Worm (Caenorhabditis elegans) whole organism, L1 larva: ENCODE data around the gene pha-4.

ENCODE experiments used
- C04F5.9 ChIP-seq: sonication (generic microtip); optimal IDR thresholded peaks from 2 replicates; lab custom pipeline; 2016; ENCODE audit warnings: missing genetic modification characterization, missing compliant biosample characterization
- F16B12.6 ChIP-seq: fragments of 150-350 bp; optimal IDR thresholded peaks from 2 replicates; lab custom pipeline; 2014; ENCODE audit warnings: missing biosample characterization, missing genetic modification characterization
- ceh-82 ChIP-seq, 3 experiments: fragments of 150-350 bp in 1 of 3; sonication (generic microtip) in 2 of 3; optimal IDR thresholded peaks; 2 replicates each; lab custom pipeline; 2014 to 2017; ENCODE audit warnings: missing biosample characterization in 3 of 3, missing genetic modification characterization in 3 of 3
- ceh-90 ChIP-seq: sonication (generic microtip); optimal IDR thresholded peaks from 2 replicates; lab custom pipeline; 2016; ENCODE audit warnings: missing genetic modification characterization, missing compliant biosample characterization
- ces-1 ChIP-seq: fragments of 150-350 bp; optimal IDR thresholded peaks from 2 replicates; lab custom pipeline; 2014; ENCODE audit warnings: missing biosample characterization, missing genetic modification reagents, missing genetic modification characterization
- dpl-1 ChIP-seq, 3 experiments: fragments of 150-350 bp in 2 of 3; sonication (generic microtip) in 1 of 3; optimal IDR thresholded peaks; 2 replicates each; lab custom pipeline; 2014 to 2017; ENCODE audit warnings: missing biosample characterization in 3 of 3, missing genetic modification characterization in 3 of 3, missing genetic modification reagents in 3 of 3
- dsc-1 ChIP-seq: sonication (generic microtip); optimal IDR thresholded peaks from 2 replicates; lab custom pipeline; 2016; ENCODE audit warnings: mild to moderate bottlenecking, missing genetic modification characterization, missing compliant biosample characterization
- efl-1 ChIP-seq, 4 experiments: fragments of 150-350 bp; optimal IDR thresholded peaks in 3 of 4; peaks in 1 of 4; 1 replicate in 1 of 4; 2 replicates in 3 of 4; lab custom pipeline; 2014; ENCODE audit warnings: missing biosample characterization in 2 of 4, missing genetic modification characterization in 2 of 4, missing genetic modification reagents in 2 of 4
- efl-3 ChIP-seq: fragments of 200-800 bp; sonication (Bioruptor generic); optimal IDR thresholded peaks from 2 replicates; lab custom pipeline; 2018; ENCODE audit warnings: mild to moderate bottlenecking, missing genetic modification characterization, missing compliant biosample characterization
- elt-2 ChIP-seq: sonication (generic microtip); optimal IDR thresholded peaks from 2 replicates; lab custom pipeline; 2016; ENCODE audit warnings: missing genetic modification characterization, mild to moderate bottlenecking, inconsistent platforms, missing compliant biosample characterization, missing genetic modification reagents
- fkh-10 ChIP-seq: sonication (generic microtip); optimal IDR thresholded peaks from 2 replicates; lab custom pipeline; 2017; ENCODE audit warnings: missing biosample characterization, missing genetic modification reagents, missing genetic modification characterization
- jun-1 ChIP-seq: fragments of 150-350 bp; optimal IDR thresholded peaks from 2 replicates; lab custom pipeline; 2014; ENCODE audit warnings: missing biosample characterization, missing genetic modification reagents, missing genetic modification characterization
- lin-13 ChIP-seq: fragments of 150-350 bp; optimal IDR thresholded peaks from 2 replicates; lab custom pipeline; 2014; ENCODE audit warnings: missing biosample characterization, missing genetic modification reagents, missing genetic modification characterization
- lin-35 ChIP-seq, 2 experiments: fragments of 150-350 bp; optimal IDR thresholded peaks; 2 replicates each; lab custom pipeline; 2014; ENCODE audit warnings: missing biosample characterization in 2 of 2, missing genetic modification characterization in 2 of 2, missing genetic modification reagents in 2 of 2
- lin-39 ChIP-seq: fragments of 150-350 bp; optimal IDR thresholded peaks from 2 replicates; lab custom pipeline; 2014; ENCODE audit warnings: missing biosample characterization, missing genetic modification reagents, missing genetic modification characterization
- lir-3 ChIP-seq: sonication (generic microtip); optimal IDR thresholded peaks from 2 replicates; lab custom pipeline; 2016; ENCODE audit warnings: mild to moderate bottlenecking, missing genetic modification characterization, moderate library complexity, missing compliant biosample characterization; ENCODE audit not compliant: poor library complexity
- lsy-2 ChIP-seq, 2 experiments: fragments of 150-350 bp; optimal IDR thresholded peaks; 2 replicates each; lab custom pipeline; 2014; ENCODE audit warnings: missing biosample characterization in 2 of 2, missing genetic modification characterization in 2 of 2
- mab-9 ChIP-seq: fragments of 200-800 bp; sonication (Bioruptor generic); IDR thresholded peaks from 2 replicates; pipeline ENCODE4 v1.3.6; 2022; ENCODE audit warnings: missing genetic modification reagents, missing genetic modification characterization, missing compliant biosample characterization
- mdl-1 ChIP-seq, 2 experiments: fragments of 150-350 bp; optimal IDR thresholded peaks; 2 replicates each; lab custom pipeline; 2014 to 2017; ENCODE audit warnings: missing biosample characterization in 2 of 2, missing genetic modification characterization in 2 of 2, inconsistent platforms in 1 of 2
- mep-1 ChIP-seq: fragments of 150-350 bp; optimal IDR thresholded peaks from 2 replicates; lab custom pipeline; 2014; ENCODE audit warnings: missing biosample characterization, missing genetic modification characterization
- nhr-12 ChIP-seq: sonication (generic microtip); optimal IDR thresholded peaks from 2 replicates; lab custom pipeline; 2017; ENCODE audit warnings: missing biosample characterization, missing genetic modification characterization
- nhr-19 ChIP-seq: fragments of 200-800 bp; sonication (Bioruptor generic); conservative IDR thresholded peaks from 2 replicates; pipeline ENCODE4 v1.3.6; 2022; ENCODE audit warnings: missing genetic modification characterization, missing compliant biosample characterization
- nhr-20 ChIP-seq: sonication (generic microtip); optimal IDR thresholded peaks from 2 replicates; lab custom pipeline; 2016; ENCODE audit warnings: mild to moderate bottlenecking, missing genetic modification characterization, missing compliant biosample characterization
- nhr-47 ChIP-seq: sonication (generic microtip); optimal IDR thresholded peaks from 2 replicates; lab custom pipeline; 2016; ENCODE audit warnings: mild to moderate bottlenecking, missing genetic modification characterization, moderate library complexity, missing compliant biosample characterization
- nhr-71 ChIP-seq: sonication (generic microtip); optimal IDR thresholded peaks from 2 replicates; lab custom pipeline; 2016; ENCODE audit warnings: mild to moderate bottlenecking, missing genetic modification characterization, moderate library complexity, missing compliant biosample characterization
- nhr-77 ChIP-seq: fragments of 150-350 bp; optimal IDR thresholded peaks from 2 replicates; lab custom pipeline; 2014; ENCODE audit warnings: missing biosample characterization, missing genetic modification characterization
- nhr-84 ChIP-seq: sonication (generic microtip); optimal IDR thresholded peaks from 2 replicates; lab custom pipeline; 2017; ENCODE audit warnings: missing biosample characterization, missing genetic modification characterization
- nhr-85 ChIP-seq: sonication (generic microtip); peaks from one replicate; lab custom pipeline; 2016; ENCODE audit warnings: missing genetic modification characterization, inconsistent platforms, missing compliant biosample characterization
- nhr-90 ChIP-seq: sonication (generic microtip); optimal IDR thresholded peaks from 2 replicates; lab custom pipeline; 2016; ENCODE audit warnings: mild to moderate bottlenecking, missing genetic modification characterization, missing compliant biosample characterization; ENCODE audit not compliant: poor library complexity
- pax-3 ChIP-seq: fragments of 200-800 bp; sonication (Bioruptor generic); optimal IDR thresholded peaks from 2 replicates; lab custom pipeline; 2018; ENCODE audit warnings: mild to moderate bottlenecking, missing genetic modification characterization, moderate library complexity, missing compliant biosample characterization
- rnt-1 ChIP-seq: sonication (generic microtip); optimal IDR thresholded peaks from 2 replicates; lab custom pipeline; 2016; ENCODE audit warnings: mild to moderate bottlenecking, missing genetic modification characterization, moderate library complexity, missing compliant biosample characterization
- skn-1 ChIP-seq: fragments of 150-350 bp; optimal IDR thresholded peaks from 2 replicates; lab custom pipeline; 2014; ENCODE audit warnings: missing biosample characterization, missing genetic modification characterization
- snpc-4 ChIP-seq: fragments of 150-350 bp; optimal IDR thresholded peaks from 2 replicates; lab custom pipeline; 2014; ENCODE audit warnings: missing biosample characterization, missing genetic modification characterization
- snu-23 ChIP-seq: sonication (generic microtip); optimal IDR thresholded peaks from 2 replicates; lab custom pipeline; 2016; ENCODE audit warnings: missing genetic modification characterization, missing compliant biosample characterization
- sox-4 ChIP-seq: sonication (generic microtip); optimal IDR thresholded peaks from 2 replicates; lab custom pipeline; 2016; ENCODE audit warnings: missing genetic modification characterization, missing compliant biosample characterization
- swsn-7 ChIP-seq: sonication (generic microtip); optimal IDR thresholded peaks from 2 replicates; lab custom pipeline; 2016; ENCODE audit warnings: missing genetic modification characterization, missing compliant biosample characterization
- tbx-2 ChIP-seq: sonication (generic microtip); optimal IDR thresholded peaks from 2 replicates; lab custom pipeline; 2016; ENCODE audit warnings: missing genetic modification characterization, missing compliant biosample characterization
- unc-30 ChIP-seq: sonication (generic microtip); optimal IDR thresholded peaks from 2 replicates; lab custom pipeline; 2017; ENCODE audit warnings: missing biosample characterization, missing genetic modification characterization
- unc-62 ChIP-seq: fragments of 150-350 bp; optimal IDR thresholded peaks from 2 replicates; lab custom pipeline; 2014; ENCODE audit warnings: missing biosample characterization, missing genetic modification reagents, missing genetic modification characterization
- xbp-1 ChIP-seq: sonication (generic microtip); optimal IDR thresholded peaks from 2 replicates; lab custom pipeline; 2016; ENCODE audit warnings: missing genetic modification characterization, missing compliant biosample characterization
- ztf-11 ChIP-seq, 2 experiments: sonication (generic microtip); optimal IDR thresholded peaks; 2 replicates each; lab custom pipeline; 2016 to 2017; ENCODE audit warnings: missing genetic modification characterization in 2 of 2, missing biosample characterization in 1 of 2, missing compliant biosample characterization in 1 of 2
- ztf-4 ChIP-seq: fragments of 150-350 bp; optimal IDR thresholded peaks from 2 replicates; lab custom pipeline; 2014; ENCODE audit warnings: missing biosample characterization, missing genetic modification characterization

The pha-4 gene

ce11 chrV:20728763-20729350 lies 24.0 kb upstream of the pha-4 start, which contains the start of gene ipla-3:
Gene ipla-3 (minus strand): TSS chrV:20729272.
- TF ChIP-seq jun-1 (tag; lab: Kevin White, UChicago), result peak; percentile 10
- TF ChIP-seq nhr-12 (tag; lab: Kevin White, UChicago), result no peak
- no peak for TF ChIP-seq nhr-47 (tag; lab: Kevin White, UChicago)
- peak; percentile 30 for TF ChIP-seq nhr-77 (tag; lab: Kevin White, UChicago)
- TF ChIP-seq unc-30 (tag; lab: Kevin White, UChicago), result no peak
- peak; percentile 67 for TF ChIP-seq nhr-90
- TF ChIP-seq xbp-1 (tag; lab: Kevin White, UChicago), result peak; percentile 7
- no peak for TF ChIP-seq ceh-90
- peak; percentile 50 for TF ChIP-seq nhr-20 (tag; lab: Kevin White, UChicago)
- TF ChIP-seq sox-4 (tag; lab: Kevin White, UChicago), result no peak
- TF ChIP-seq efl-1 (optimal IDR thresholded peaks at IDR 0.05; lab: Kevin White, UChicago), result peak; percentile 28 to 42
- TF ChIP-seq efl-1 (GFP tag; optimal IDR thresholded peaks at IDR 0.05 in 1 of 2; lab: Kevin White, UChicago), result peak in 1 of 2 experiments; percentile 85
- peak; percentile 77 for TF ChIP-seq elt-2 (tag; lab: Kevin White, UChicago)
- peak in 2 of 3 experiments; percentile 21 to 53 for TF ChIP-seq ceh-82 (tag; optimal IDR thresholded peaks at IDR 0.05; lab: Kevin White, UChicago)
- peak in 2 of 3 experiments; percentile 21 to 36 for TF ChIP-seq dpl-1 (GFP tag; optimal IDR thresholded peaks at IDR 0.05; lab: Kevin White, UChicago)
- TF ChIP-seq nhr-85 (tag; lab: Kevin White, UChicago), result peak; percentile 58
- peak; percentile 22 to 59 for TF ChIP-seq lsy-2 (tag; optimal IDR thresholded peaks at IDR 0.05; lab: Kevin White, UChicago)
- TF ChIP-seq swsn-7 (tag; lab: Kevin White, UChicago), result peak; percentile 42
- no peak for TF ChIP-seq tbx-2 (tag; lab: Kevin White, UChicago)
- TF ChIP-seq efl-3 (GFP tag; lab: Kevin White, UChicago), result no peak
- TF ChIP-seq skn-1 (tag; lab: Kevin White, UChicago), result peak; percentile 36
- peak; percentile 68 for TF ChIP-seq nhr-71
- TF ChIP-seq ztf-4 (tag; lab: Kevin White, UChicago), result peak; percentile 10
- TF ChIP-seq unc-62 (GFP tag; lab: Kevin White, UChicago), result no peak
- peak; percentile 20 to 60 for TF ChIP-seq lin-35 (GFP tag; optimal IDR thresholded peaks at IDR 0.05; lab: Kevin White, UChicago)
- TF ChIP-seq mdl-1 (tag; optimal IDR thresholded peaks at IDR 0.05; lab: Kevin White, UChicago), result peak in 1 of 2 experiments; percentile 71
- TF ChIP-seq mab-9, result 0 out of 2 replicates have a peak, but pooled peaks have one; percentile 26
- TF ChIP-seq dsc-1 (tag; lab: Kevin White, UChicago), result no peak
- TF ChIP-seq snu-23, result peak; percentile 52
- TF ChIP-seq snpc-4, result peak; percentile 18
- peak; percentile 56 for TF ChIP-seq mep-1 (tag; lab: Kevin White, UChicago)
- no peak for TF ChIP-seq ztf-11 (tag; optimal IDR thresholded peaks at IDR 0.05; lab: Kevin White, UChicago)
- TF ChIP-seq, all 84 proteins: peak for 21

DNA sequence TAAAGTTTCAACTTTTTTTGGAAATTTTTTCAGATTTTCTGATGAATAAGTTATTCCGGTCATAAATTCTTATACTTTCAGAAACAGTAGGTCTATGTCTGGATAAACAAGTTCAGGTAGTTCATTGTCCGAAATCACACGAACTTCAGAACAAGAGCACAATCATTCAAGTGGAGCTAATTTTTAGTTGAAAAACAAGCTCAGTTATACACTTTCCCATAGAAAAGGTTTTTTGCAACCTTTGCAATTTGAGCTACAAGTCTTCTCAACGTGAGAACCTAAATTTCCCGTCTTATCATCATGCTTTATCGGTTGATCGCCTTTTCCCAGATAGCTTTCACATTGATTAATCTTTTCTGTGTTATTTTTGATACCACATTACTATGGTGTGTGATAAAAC lies 21.1 kb upstream of the pha-4 start, which contains the start of gene srxa-1:
Gene srxa-1, plus strand, starts transcription at position 301 of the 400 bp plus-strand sequence.
- no peak for TF ChIP-seq nhr-77 (tag; lab: Kevin White, UChicago)
- no peak for TF ChIP-seq mep-1 (tag; lab: Kevin White, UChicago)
- TF ChIP-seq lir-3, result no peak
- no peak for TF ChIP-seq nhr-85 (tag; lab: Kevin White, UChicago)
- no peak for TF ChIP-seq nhr-19 (GFP tag; lab: Robert Waterston, UW)
- TF ChIP-seq F16B12.6 (tag; lab: Kevin White, UChicago), result no peak
- no peak for TF ChIP-seq fkh-10
- TF ChIP-seq pax-3 (tag; lab: Kevin White, UChicago), result no peak
- TF ChIP-seq efl-3 (GFP tag; lab: Kevin White, UChicago), result no peak
- no peak for TF ChIP-seq nhr-47 (tag; lab: Kevin White, UChicago)
- TF ChIP-seq skn-1 (tag; lab: Kevin White, UChicago), result no peak
- no peak for TF ChIP-seq C04F5.9 (tag; lab: Kevin White, UChicago)
- no peak for TF ChIP-seq nhr-84
- TF ChIP-seq rnt-1 (tag; lab: Kevin White, UChicago), result no peak
- no peak for TF ChIP-seq lin-39 (tag; lab: Kevin White, UChicago)
- TF ChIP-seq elt-2 (tag; lab: Kevin White, UChicago), result no peak
- no peak for TF ChIP-seq ces-1 (GFP tag; lab: Kevin White, UChicago)
- no peak for TF ChIP-seq sox-4 (tag; lab: Kevin White, UChicago)
- TF ChIP-seq lin-13, result no peak
